Fruit fly (Drosophila melanogaster) whole organism, embryonic: Measurements from ENCODE around the gene CG18649.

Experiments
- CG15011 ChIP-seq: fragments of 200-800 bp; sonication (Bioruptor generic); optimal IDR thresholded peaks from 3 replicates; lab custom pipeline; 2018; ENCODE audit warnings: missing biosample characterization, mild to moderate bottlenecking, missing genetic modification characterization
- CG16863 ChIP-seq: fragments of 200-800 bp; sonication (Bioruptor generic); optimal IDR thresholded peaks from 3 replicates; lab custom pipeline; 2016; ENCODE audit warnings: missing biosample characterization, missing genetic modification characterization
- CG17359 ChIP-seq: fragments of 200-800 bp; sonication (Bioruptor generic); optimal IDR thresholded peaks from 3 replicates; lab custom pipeline; 2018; ENCODE audit warnings: missing biosample characterization, mild to moderate bottlenecking, missing genetic modification characterization, moderate library complexity
- CG31365 ChIP-seq: fragments of 200-800 bp; sonication (Bioruptor generic); optimal IDR thresholded peaks from 2 replicates; lab custom pipeline; 2018; ENCODE audit warnings: missing biosample characterization, mild to moderate bottlenecking, missing genetic modification characterization
- tll ChIP-seq, 2 experiments: fragments of 200-800 bp in 1 of 2; fragments of >200 bp in 1 of 2; sonication (Bioruptor generic) in 1 of 2; optimal IDR thresholded peaks; 2 replicates each; lab custom pipeline; 2017 to 2019; ENCODE audit warnings: missing biosample characterization in 2 of 2, missing genetic modification characterization in 2 of 2, mild to moderate bottlenecking in 1 of 2, moderate library complexity in 1 of 2
- usp ChIP-seq: fragments of >200 bp; optimal IDR thresholded peaks from 2 replicates; lab custom pipeline; 2017; ENCODE audit warnings: missing biosample characterization, missing genetic modification characterization

dm6 chr3L:15005774-15006173 lies 48.2 kb downstream of the CG18649 start:
- TF ChIP-seq CG31365 (tag; lab: Kevin White, UChicago) (no peak), CG15011 (GFP tag; lab: Kevin White, UChicago) (no peak), CG17359 (tag; lab: Kevin White, UChicago) (no peak), CG16863 (GFP tag; lab: Kevin White, UChicago) (no peak), usp (GFP tag; lab: Kevin White, UChicago) (no peak), tll (GFP tag; optimal IDR thresholded peaks at IDR 0.05; lab: Kevin White, UChicago) (no peak)
